Fruit fly (Drosophila melanogaster): Measurements from ENCODE around the gene CG17129.

The CG17129 gene

dm6 chr3L:649025-649769 is 30.9 kb downstream of the CG17129 start (continued):
- no peak for TF ChIP-seq CG9609 (GFP tag; optimal IDR thresholded peaks at IDR 0.05)
- TF ChIP-seq otp (GFP tag; IDR thresholded peaks at IDR 0.05), result no peak
- TF ChIP-seq Xbp1 (GFP tag; optimal IDR thresholded peaks at IDR 0.05), result no peak
- no peak for TF ChIP-seq CG3407 (GFP tag; optimal IDR thresholded peaks at IDR 0.05)
- TF ChIP-seq CrebB (tag; optimal IDR thresholded peaks at IDR 0.05), result no peak
- 0 out of 2 replicates have a peak, but pooled peaks have one; percentile 4 for TF ChIP-seq Rfx (GFP tag; IDR thresholded peaks at IDR 0.05)
- TF ChIP-seq pzg (GFP tag; optimal IDR thresholded peaks at IDR 0.05), result no peak
- no peak for TF ChIP-seq jumu (GFP tag; optimal IDR thresholded peaks at IDR 0.05)
- no peak for TF ChIP-seq CG14050 (GFP tag; IDR thresholded peaks at IDR 0.05)
- no peak for TF ChIP-seq inv (GFP tag; IDR thresholded peaks at IDR 0.05; ENCODE audit: partially characterized antibody)
- TF ChIP-seq schlank (tag; optimal IDR thresholded peaks at IDR 0.05), result no peak
- peak; percentile 51 for TF ChIP-seq ftz-f1 (GFP tag; optimal IDR thresholded peaks at IDR 0.05)
- TF ChIP-seq CG2199 (GFP tag; IDR thresholded peaks at IDR 0.05), result no peak
- TF ChIP-seq BEAF-32 (GFP tag; optimal IDR thresholded peaks at IDR 0.05), result no peak
- no peak for TF ChIP-seq NK7.1 (GFP tag; optimal IDR thresholded peaks at IDR 0.05)
- no peak for TF ChIP-seq slou (GFP tag; optimal IDR thresholded peaks at IDR 0.05)
- TF ChIP-seq esg (GFP tag; conservative IDR thresholded peaks at IDR 0.05), result no peak
- no peak for TF ChIP-seq CG2712 (tag; optimal IDR thresholded peaks at IDR 0.05)
- TF ChIP-seq CG7963 (GFP tag; IDR thresholded peaks at IDR 0.05; ENCODE audit: partially characterized antibody), result no peak
- TF ChIP-seq CG13424 (tag; optimal IDR thresholded peaks at IDR 0.05), result no peak
- no peak for TF ChIP-seq peb (GFP tag; IDR thresholded peaks at IDR 0.05)
- no peak for TF ChIP-seq CG18619 (GFP tag; optimal IDR thresholded peaks at IDR 0.05)
- no peak for TF ChIP-seq Drgx (GFP tag; IDR thresholded peaks at IDR 0.05)
- no peak for TF ChIP-seq al (GFP tag; IDR thresholded peaks at IDR 0.05)
- no peak for TF ChIP-seq Dip3 (GFP tag; optimal IDR thresholded peaks at IDR 0.05)
- no peak for TF ChIP-seq tin (GFP tag; optimal IDR thresholded peaks at IDR 0.05)
- no peak for TF ChIP-seq Mes4 (GFP tag; optimal IDR thresholded peaks at IDR 0.05)
- TF ChIP-seq ap (GFP tag; IDR thresholded peaks at IDR 0.05), result no peak
- no peak for TF ChIP-seq Hmr (GFP tag; optimal IDR thresholded peaks at IDR 0.05)
- no peak for TF ChIP-seq emc (GFP tag; optimal IDR thresholded peaks at IDR 0.05)
- no peak for TF ChIP-seq CG43689 (GFP tag; IDR thresholded peaks at IDR 0.05)
- no peak for TF ChIP-seq CG17568 (GFP tag; optimal IDR thresholded peaks at IDR 0.05)
- no peak for TF ChIP-seq CG31441 (GFP tag; IDR thresholded peaks at IDR 0.05)
- TF ChIP-seq Pdp1 (GFP tag; optimal IDR thresholded peaks at IDR 0.05), result no peak
- TF ChIP-seq CG6254 (GFP tag; optimal IDR thresholded peaks at IDR 0.05), result no peak
- TF ChIP-seq Doc2 (GFP tag; IDR thresholded peaks at IDR 0.05), result no peak
- TF ChIP-seq CG2120 (GFP tag; optimal IDR thresholded peaks at IDR 0.05), result no peak
- TF ChIP-seq dpn (GFP tag; optimal IDR thresholded peaks at IDR 0.05), result no peak
- no peak for TF ChIP-seq ase (GFP tag; IDR thresholded peaks at IDR 0.05)
- no peak for TF ChIP-seq usp (GFP tag; optimal IDR thresholded peaks at IDR 0.05)
- TF ChIP-seq salm (tag; optimal IDR thresholded peaks at IDR 0.05), result no peak
- TF ChIP-seq abd-A (tag; optimal IDR thresholded peaks at IDR 0.05), result no peak
- TF ChIP-seq chinmo (GFP tag; IDR thresholded peaks at IDR 0.05; ENCODE audit: partially characterized antibody), result no peak
- TF ChIP-seq CG17829 (tag; optimal IDR thresholded peaks at IDR 0.05), result no peak
- TF ChIP-seq phol (tag; optimal IDR thresholded peaks at IDR 0.05), result no peak
- no peak for TF ChIP-seq eyg (GFP tag; optimal IDR thresholded peaks at IDR 0.05)
- 0 out of 2 replicates have a peak, but pooled peaks have one; percentile 10 for TF ChIP-seq aop (GFP tag; IDR thresholded peaks at IDR 0.05)
- TF ChIP-seq sens (GFP tag), result peak; percentile 36
- TF ChIP-seq GATAe (GFP tag; conservative IDR thresholded peaks at IDR 0.05), result 0 out of 2 replicates have a peak, but pooled peaks have one; percentile 14
- TF ChIP-seq zfh2 (GFP tag; optimal IDR thresholded peaks at IDR 0.05), result no peak
- TF ChIP-seq Gug (GFP tag; IDR thresholded peaks at IDR 0.05), result no peak
